Worm (Caenorhabditis elegans) whole organism, mixed stage, embryonic: ENCODE measurements around the gene set-21.
"Not testable (repeated sequence)": the region's sequence is repeated elsewhere in the genome, so short reads cannot be mapped to it uniquely, and the experiment has no call there.

Experiments
- ces-1 ChIP-seq: fragments of 150-350 bp; optimal IDR thresholded peaks from 2 replicates; lab custom pipeline; 2014; ENCODE audit warnings: missing biosample characterization, missing genetic modification reagents, missing genetic modification characterization
- lsy-2 ChIP-seq: fragments of 150-350 bp; optimal IDR thresholded peaks from 2 replicates; lab custom pipeline; 2014; ENCODE audit warnings: missing biosample characterization, missing genetic modification characterization
- ztf-11 ChIP-seq: fragments of 150-350 bp; optimal IDR thresholded peaks from 2 replicates; lab custom pipeline; 2014; ENCODE audit warnings: missing biosample characterization, missing genetic modification characterization

DNA sequence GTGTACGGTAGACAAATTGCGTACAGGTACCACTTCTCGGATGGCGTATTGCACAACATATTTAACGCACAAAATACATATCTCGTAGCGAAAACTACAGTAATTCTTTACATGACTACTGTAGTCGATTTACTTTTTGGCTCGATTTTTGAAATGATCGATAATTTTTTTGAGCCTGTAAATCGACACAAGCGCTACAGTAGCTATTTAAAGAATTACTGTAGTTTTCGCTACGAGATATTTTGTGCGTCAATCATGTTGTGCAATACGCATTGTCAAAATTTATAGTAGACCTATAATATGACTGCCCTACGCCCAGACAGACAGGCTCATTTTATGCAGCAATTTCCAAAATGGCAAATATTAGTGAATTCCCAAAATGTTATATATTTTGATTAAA, 42.5 kb upstream of the set-21 start, which contains the start of gene W03B1.5:
- TF ChIP-seq lsy-2; ces-1 (GFP tag; lab: Kevin White, UChicago); ztf-11: not testable (repeated sequence)
